Worm (Caenorhabditis elegans) whole organism, late embryonic: ENCODE measurements around the gene F14H3.3.

ENCODE experiments used
- K02D7.2 ChIP-seq: sonication (generic microtip); optimal IDR thresholded peaks from 2 replicates; lab custom pipeline; 2017; ENCODE audit warnings: mild to moderate bottlenecking, missing genetic modification characterization, missing compliant biosample characterization
- Y22D7AL.16 ChIP-seq: sonication (generic microtip); optimal IDR thresholded peaks from 2 replicates; lab custom pipeline; 2016; ENCODE audit warnings: missing genetic modification characterization, missing compliant biosample characterization
- ama-1 ChIP-seq: fragments of 150-350 bp; optimal IDR thresholded peaks from 2 replicates; lab custom pipeline; 2014
- ceh-18 ChIP-seq: sonication (generic microtip); optimal IDR thresholded peaks from 2 replicates; lab custom pipeline; 2016; ENCODE audit warnings: missing genetic modification characterization, missing compliant biosample characterization
- ceh-2 ChIP-seq: sonication (generic microtip); optimal IDR thresholded peaks from 2 replicates; lab custom pipeline; 2016; ENCODE audit warnings: missing genotype, missing genetic modification characterization, missing compliant biosample characterization
- ceh-24 ChIP-seq: sonication (generic microtip); optimal IDR thresholded peaks from 2 replicates; lab custom pipeline; 2016; ENCODE audit warnings: mild to moderate bottlenecking, missing genetic modification characterization, missing compliant biosample characterization
- ceh-30 ChIP-seq: fragments of 150-350 bp; optimal IDR thresholded peaks from 2 replicates; lab custom pipeline; 2014; ENCODE audit warnings: missing biosample characterization, missing genetic modification characterization
- ceh-31 ChIP-seq: sonication (generic microtip); optimal IDR thresholded peaks from 2 replicates; lab custom pipeline; 2016; ENCODE audit warnings: missing genetic modification characterization, missing compliant biosample characterization
- ceh-48 ChIP-seq: sonication (generic microtip); optimal IDR thresholded peaks from 2 replicates; lab custom pipeline; 2016; ENCODE audit warnings: missing genetic modification characterization, inconsistent platforms, missing compliant biosample characterization
- ceh-6 ChIP-seq: fragments of 200-800 bp; sonication (Bioruptor generic); optimal IDR thresholded peaks from 2 replicates; lab custom pipeline; 2018; ENCODE audit warnings: mild to moderate bottlenecking, missing genetic modification characterization, missing compliant biosample characterization
- che-1 ChIP-seq: sonication (generic microtip); optimal IDR thresholded peaks from 2 replicates; lab custom pipeline; 2016; ENCODE audit warnings: mild to moderate bottlenecking, missing genetic modification characterization, missing compliant biosample characterization
- dve-1 ChIP-seq: sonication (generic microtip); optimal IDR thresholded peaks from 2 replicates; lab custom pipeline; 2017; ENCODE audit warnings: antibody characterized with exemption, mild to moderate bottlenecking, missing genetic modification characterization, missing compliant biosample characterization
- elt-2 ChIP-seq: sonication (generic microtip); optimal IDR thresholded peaks from 2 replicates; lab custom pipeline; 2016; ENCODE audit warnings: missing genetic modification reagents, missing genetic modification characterization, missing compliant biosample characterization
- elt-4 ChIP-seq: sonication (generic microtip); optimal IDR thresholded peaks from 2 replicates; lab custom pipeline; 2016; ENCODE audit warnings: missing genetic modification characterization, missing compliant biosample characterization
- fkh-10 ChIP-seq: fragments of 150-350 bp; optimal IDR thresholded peaks from 2 replicates; lab custom pipeline; 2014; ENCODE audit warnings: missing biosample characterization, missing genetic modification reagents, missing genetic modification characterization
- fkh-6 ChIP-seq: sonication (generic microtip); optimal IDR thresholded peaks from 2 replicates; lab custom pipeline; 2016; ENCODE audit warnings: missing genetic modification characterization, missing compliant biosample characterization
- gmeb-2 ChIP-seq: sonication (generic microtip); optimal IDR thresholded peaks from 2 replicates; lab custom pipeline; 2016; ENCODE audit warnings: missing genetic modification characterization, inconsistent platforms, missing compliant biosample characterization
- hlh-15 ChIP-seq: sonication (generic microtip); optimal IDR thresholded peaks from 2 replicates; lab custom pipeline; 2016; ENCODE audit warnings: missing genetic modification characterization, missing compliant biosample characterization
- hlh-8 ChIP-seq: sonication (generic microtip); optimal IDR thresholded peaks from 2 replicates; lab custom pipeline; 2016; ENCODE audit warnings: missing genotype, missing genetic modification characterization, missing compliant biosample characterization
- lim-6 ChIP-seq: sonication (generic microtip); optimal IDR thresholded peaks from 2 replicates; lab custom pipeline; 2016; ENCODE audit warnings: missing genetic modification characterization, missing compliant biosample characterization
- mec-3 ChIP-seq: sonication (generic microtip); optimal IDR thresholded peaks from 2 replicates; lab custom pipeline; 2016; ENCODE audit warnings: borderline replicate concordance, missing genetic modification characterization, missing compliant biosample characterization
- nfya-1 ChIP-seq: sonication (generic microtip); optimal IDR thresholded peaks from 2 replicates; lab custom pipeline; 2017; ENCODE audit warnings: missing genetic modification characterization, mild to moderate bottlenecking, missing compliant biosample characterization, antibody characterized with exemption, moderate library complexity
- nhr-11 ChIP-seq: fragments of 150-350 bp; optimal IDR thresholded peaks from 2 replicates; lab custom pipeline; 2014; ENCODE audit warnings: missing biosample characterization, missing genetic modification characterization
- pag-3 ChIP-seq: sonication (generic microtip); optimal IDR thresholded peaks from 2 replicates; lab custom pipeline; 2016; ENCODE audit warnings: missing compliant biosample characterization, missing genetic modification characterization, borderline replicate concordance
- pat-9 ChIP-seq: fragments of 200-800 bp; sonication (Bioruptor generic); optimal IDR thresholded peaks from 2 replicates; lab custom pipeline; 2018; ENCODE audit warnings: mild to moderate bottlenecking, missing genetic modification characterization, moderate library complexity, missing compliant biosample characterization
- pax-1 ChIP-seq: fragments of 150-350 bp; optimal IDR thresholded peaks from 2 replicates; lab custom pipeline; 2014; ENCODE audit warnings: missing biosample characterization, missing genetic modification characterization
- pha-4 ChIP-seq: fragments of 150-350 bp; optimal IDR thresholded peaks from 2 replicates; lab custom pipeline; 2018; ENCODE audit warnings: missing biosample characterization, missing genetic modification reagents, missing genetic modification characterization
- pqm-1 ChIP-seq: sonication (generic microtip); optimal IDR thresholded peaks from 2 replicates; lab custom pipeline; 2016; ENCODE audit warnings: missing genetic modification characterization, missing compliant biosample characterization
- pros-1 ChIP-seq: fragments of 150-350 bp; optimal IDR thresholded peaks from 2 replicates; lab custom pipeline; 2014; ENCODE audit warnings: missing biosample characterization, missing genetic modification reagents, missing genetic modification characterization
- ref-2 ChIP-seq: sonication (generic microtip); optimal IDR thresholded peaks from 2 replicates; lab custom pipeline; 2016; ENCODE audit warnings: missing genetic modification characterization, missing compliant biosample characterization
- rnt-1 ChIP-seq: sonication (generic microtip); optimal IDR thresholded peaks from 2 replicates; lab custom pipeline; 2016; ENCODE audit warnings: missing genetic modification characterization, missing compliant biosample characterization
- sox-2 ChIP-seq: fragments of 200-800 bp; sonication (Bioruptor generic); IDR thresholded peaks from 2 replicates; pipeline ENCODE4 v1.3.6; 2022; ENCODE audit warnings: missing genetic modification reagents, missing genetic modification characterization, missing compliant biosample characterization
- sox-4 ChIP-seq: sonication (generic microtip); optimal IDR thresholded peaks from 2 replicates; lab custom pipeline; 2017; ENCODE audit warnings: mild to moderate bottlenecking, missing genetic modification characterization, inconsistent platforms, missing compliant biosample characterization
- tbx-2 ChIP-seq: sonication (generic microtip); optimal IDR thresholded peaks from 2 replicates; lab custom pipeline; 2016; ENCODE audit warnings: missing genetic modification characterization, missing compliant biosample characterization
- tbx-7 ChIP-seq: sonication (generic microtip); optimal IDR thresholded peaks from 2 replicates; lab custom pipeline; 2016; ENCODE audit warnings: missing genotype, missing genetic modification characterization, missing compliant biosample characterization
- ttx-3 ChIP-seq: sonication (generic microtip); optimal IDR thresholded peaks from 2 replicates; lab custom pipeline; 2016; ENCODE audit warnings: missing genetic modification reagents, missing genetic modification characterization, missing compliant biosample characterization
- unc-3 ChIP-seq, 2 experiments: fragments of 200-800 bp in 1 of 2; sonication (Bioruptor generic) in 1 of 2; sonication (generic microtip) in 1 of 2; conservative IDR thresholded peaks in 1 of 2; optimal IDR thresholded peaks in 1 of 2; 2 replicates each; pipeline versions ENCODE4 v1.3.6 to Lab custom; 2016 to 2022; ENCODE audit warnings: missing compliant biosample characterization in 2 of 2, missing genetic modification characterization in 2 of 2, missing genetic modification reagents in 1 of 2
- unc-42 ChIP-seq: sonication (generic microtip); optimal IDR thresholded peaks from 2 replicates; lab custom pipeline; 2016; ENCODE audit warnings: missing genotype, missing genetic modification characterization, missing compliant biosample characterization
- ztf-16 ChIP-seq: sonication (generic microtip); optimal IDR thresholded peaks from 2 replicates; lab custom pipeline; 2017; ENCODE audit warnings: missing genetic modification characterization, missing compliant biosample characterization

Gene F14H3.3

ce11 chrV:16071167-16071566 is 17.9 kb upstream of the F14H3.3 start, which contains the start of gene nhr-176:
nhr-176 (plus strand) TSS chrV:16071325.
- peak; percentile 52 for TF ChIP-seq elt-2 (tag; lab: Kevin White, UChicago)
- no peak for TF ChIP-seq pag-3

ce11 chrV:16068938-16069337 is 15.7 kb upstream of the F14H3.3 start, which contains the start of gene cyp-35D1:
cyp-35D1 (plus strand) TSS chrV:16069238.
- no peak for TF ChIP-seq ceh-6 (GFP tag; lab: Kevin White, UChicago)
- no peak for TF ChIP-seq hlh-15 (tag; lab: Kevin White, UChicago)
- TF ChIP-seq elt-2 (tag; lab: Kevin White, UChicago), result peak; percentile 4
- TF ChIP-seq ceh-24, result no peak

- no peak for TF ChIP-seq mec-3 (tag; lab: Kevin White, UChicago)
- no peak for TF ChIP-seq ztf-16
- no peak for TF ChIP-seq fkh-6 (tag; lab: Kevin White, UChicago)
- no peak for TF ChIP-seq ceh-2 (tag; lab: Kevin White, UChicago)
- TF ChIP-seq ttx-3 (tag; lab: Kevin White, UChicago), result no peak
- TF ChIP-seq pha-4 (tag; lab: Kevin White, UChicago), result no peak
- no peak for TF ChIP-seq K02D7.2 (tag; lab: Kevin White, UChicago)
- TF ChIP-seq ceh-18, result no peak
- TF ChIP-seq pqm-1 (tag; lab: Kevin White, UChicago), result no peak
- no peak for TF ChIP-seq lim-6 (tag; lab: Kevin White, UChicago)
- TF ChIP-seq ceh-31, result no peak
- no peak for TF ChIP-seq pat-9 (tag; lab: Kevin White, UChicago)
- TF ChIP-seq ama-1, result no peak
- TF ChIP-seq pros-1 (tag; lab: Kevin White, UChicago), result no peak
- no peak for TF ChIP-seq nhr-11 (tag; lab: Kevin White, UChicago)
- TF ChIP-seq unc-42 (tag; lab: Kevin White, UChicago), result no peak
These were observed 9.5 kb upstream of the F14H3.3 start, which contains the start of gene F14H3.14 for ce11 chrV:16062788-16063187. F14H3.14 (minus strand) TSS chrV:16062888.

ce11 chrV:16061993-16062392 is 8.7 kb upstream of the F14H3.3 start, which contains the start of gene fbxa-100:
fbxa-100 (minus strand) TSS chrV:16062093.
- TF ChIP-seq ref-2 (tag; lab: Kevin White, UChicago) (no peak), ceh-31 (no peak), dve-1 (no peak), sox-4 (tag; lab: Kevin White, UChicago) (no peak), tbx-2 (tag; lab: Kevin White, UChicago) (no peak), hlh-8 (tag; lab: Kevin White, UChicago) (no peak), lim-6 (tag; lab: Kevin White, UChicago) (no peak), tbx-7 (no peak), Y22D7AL.16 (tag; lab: Kevin White, UChicago) (no peak), ceh-48 (no peak), mec-3 (tag; lab: Kevin White, UChicago) (no peak), pros-1 (tag; lab: Kevin White, UChicago) (no peak), rnt-1 (tag; lab: Kevin White, UChicago) (no peak)
- TF ChIP-seq, all 69 proteins: peak for 0

- TF ChIP-seq unc-3 (GFP tag; conservative IDR thresholded peaks at IDR 0.05; lab: Robert Waterston, UW) (no peak), unc-3 (tag; optimal IDR thresholded peaks at IDR 0.05; lab: Kevin White, UChicago) (no peak), pat-9 (tag; lab: Kevin White, UChicago) (no peak), ceh-18 (no peak), che-1 (tag; lab: Kevin White, UChicago) (no peak), gmeb-2 (tag; lab: Kevin White, UChicago) (no peak), pax-1 (tag; lab: Kevin White, UChicago) (no peak), ceh-30 (no peak), sox-2 (GFP tag; lab: Robert Waterston, UW) (no peak), pag-3 (no peak), elt-4 (no peak), nfya-1 (no peak), mec-3 (tag; lab: Kevin White, UChicago) (no peak), fkh-10 (GFP tag; lab: Kevin White, UChicago) (no peak), nhr-11 (tag; lab: Kevin White, UChicago) (no peak)
These were observed 6.9 kb upstream of the F14H3.3 start, which contains the start of gene F14H3.15 for ce11 chrV:16060135-16060534. F14H3.15 (minus strand) TSS chrV:16060235.
